Worm (Caenorhabditis elegans) whole organism, mixed stage, embryonic: ENCODE measurements around the gene Y32B12B.2.

Experiments
- blmp-1 ChIP-seq: fragments of 150-350 bp; optimal IDR thresholded peaks from 2 replicates; lab custom pipeline; 2014; ENCODE audit warnings: missing biosample characterization, missing genetic modification characterization
- lin-13 ChIP-seq: fragments of 150-350 bp; optimal IDR thresholded peaks from 2 replicates; lab custom pipeline; 2014; ENCODE audit warnings: missing biosample characterization, missing genetic modification characterization
- mab-5 ChIP-seq: fragments of 150-350 bp; optimal IDR thresholded peaks from 2 replicates; lab custom pipeline; 2014; ENCODE audit warnings: missing biosample characterization, missing genetic modification characterization
- nhr-237 ChIP-seq: fragments of 150-350 bp; optimal IDR thresholded peaks from 2 replicates; lab custom pipeline; 2014; ENCODE audit warnings: missing biosample characterization, missing genetic modification characterization
- sem-2 ChIP-seq: fragments of 200-800 bp; sonication (Bioruptor generic); optimal IDR thresholded peaks from 2 replicates; lab custom pipeline; 2018; ENCODE audit warnings: mild to moderate bottlenecking, missing genetic modification characterization, missing compliant biosample characterization
- snpc-4 ChIP-seq: fragments of 150-350 bp; optimal IDR thresholded peaks from 2 replicates; lab custom pipeline; 2014; ENCODE audit warnings: missing biosample characterization, missing genetic modification characterization

DNA sequence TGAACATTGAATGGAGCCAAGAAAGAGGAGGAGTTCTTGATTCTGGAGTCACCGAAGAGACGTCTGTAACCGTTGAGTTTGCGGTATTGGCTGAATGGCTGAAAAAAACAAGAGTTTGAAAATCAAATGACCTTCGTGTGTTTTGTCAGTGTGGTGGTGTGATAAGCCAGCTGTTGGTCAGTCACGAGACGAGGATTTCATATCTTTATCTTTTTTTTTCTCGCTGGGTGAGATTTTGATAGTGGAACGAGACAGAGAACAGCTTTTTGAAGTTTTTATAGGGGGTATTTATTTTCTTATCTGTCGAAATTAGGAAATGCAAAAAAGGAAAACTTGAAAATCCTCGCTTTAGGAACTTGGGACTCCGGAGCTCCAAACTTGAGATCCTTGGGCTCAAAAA, 56.3 kb downstream of the Y32B12B.2 start:
- TF ChIP-seq lin-13 (tag; lab: Kevin White, UChicago), result no peak
- TF ChIP-seq blmp-1, result no peak
- no peak for TF ChIP-seq sem-2 (GFP tag; lab: Kevin White, UChicago)
- no peak for TF ChIP-seq nhr-237 (tag; lab: Kevin White, UChicago)
- TF ChIP-seq mab-5, result no peak
- no peak for TF ChIP-seq snpc-4 (tag; lab: Kevin White, UChicago)
